Worm (Caenorhabditis elegans) whole organism, midembryonic: ENCODE results near the gene far-2.

Experiments
- T22C8.4 ChIP-seq: fragments of 200-800 bp; sonication (Bioruptor generic); IDR thresholded peaks from 2 replicates; pipeline ENCODE4 v1.3.6; 2022; ENCODE audit warnings: missing genetic modification characterization, missing compliant biosample characterization
- cog-1 ChIP-seq: sonication (generic microtip); optimal IDR thresholded peaks from 2 replicates; lab custom pipeline; 2016; ENCODE audit warnings: missing genetic modification characterization, missing compliant biosample characterization
- flt-1 ChIP-seq: fragments of 200-800 bp; sonication (Bioruptor generic); IDR thresholded peaks from 2 replicates; pipeline ENCODE4 v1.3.6; 2022; ENCODE audit warnings: missing genetic modification characterization, missing compliant biosample characterization
- klf-2 ChIP-seq: fragments of 200-800 bp; sonication (Bioruptor generic); conservative IDR thresholded peaks from 2 replicates; pipeline ENCODE4 v1.3.6; 2022; ENCODE audit warnings: missing genetic modification reagents, missing genetic modification characterization, missing compliant biosample characterization
- med-1 ChIP-seq: sonication (generic microtip); optimal IDR thresholded peaks from 2 replicates; lab custom pipeline; 2017; ENCODE audit warnings: missing genetic modification characterization, mild to moderate bottlenecking, missing compliant biosample characterization, antibody characterized with exemption, missing genetic modification reagents; ENCODE audit not compliant: insufficient read depth
- ref-1 ChIP-seq: fragments of 200-800 bp; sonication (Bioruptor generic); conservative IDR thresholded peaks from 2 replicates; pipeline ENCODE4 v1.3.6; 2022; ENCODE audit warnings: missing genetic modification reagents, missing genetic modification characterization, missing compliant biosample characterization
- tab-1 ChIP-seq: fragments of 200-800 bp; sonication (Bioruptor generic); IDR thresholded peaks from 2 replicates; pipeline ENCODE4 v1.3.6; 2022; ENCODE audit warnings: missing genetic modification characterization, missing compliant biosample characterization
- ztf-23 ChIP-seq: fragments of 200-800 bp; sonication (Bioruptor generic); IDR thresholded peaks from 2 replicates; pipeline ENCODE4 v1.3.6; 2022; ENCODE audit warnings: missing genetic modification reagents, missing genetic modification characterization, missing compliant biosample characterization
- ztf-29 ChIP-seq: fragments of 200-800 bp; sonication (Bioruptor generic); IDR thresholded peaks from 2 replicates; pipeline ENCODE4 v1.3.6; 2022; ENCODE audit warnings: missing genetic modification reagents, missing genetic modification characterization, missing compliant biosample characterization

The far-2 gene

ce11 chrIII:9081763-9082162 lies at the start of gene far-2:
TSS of gene far-2 (plus strand) at chrIII:9081828.
- TF ChIP-seq med-1 (GFP tag; lab: Kevin White, UChicago) (no peak), ref-1 (no peak), ztf-23 (GFP tag; lab: Robert Waterston, UW) (no peak), T22C8.4 (no peak), cog-1 (tag; lab: Kevin White, UChicago) (no peak), tab-1 (GFP tag; lab: Robert Waterston, UW) (no peak), klf-2 (GFP tag; lab: Robert Waterston, UW) (no peak), flt-1 (GFP tag; lab: Robert Waterston, UW) (no peak), ztf-29 (GFP tag; lab: Robert Waterston, UW) (no peak)

- TF ChIP-seq ztf-23 (GFP tag; lab: Robert Waterston, UW) = no peak
- no peak for TF ChIP-seq T22C8.4
- TF ChIP-seq ref-1 = no peak
- no peak for TF ChIP-seq ztf-29 (GFP tag; lab: Robert Waterston, UW)
- no peak for TF ChIP-seq klf-2 (GFP tag; lab: Robert Waterston, UW)
- TF ChIP-seq cog-1 (tag; lab: Kevin White, UChicago) = no peak
- no peak for TF ChIP-seq med-1 (GFP tag; lab: Kevin White, UChicago)
- no peak for TF ChIP-seq tab-1 (GFP tag; lab: Robert Waterston, UW)
- no peak for TF ChIP-seq flt-1 (GFP tag; lab: Robert Waterston, UW)
These were observed 47.5 kb upstream of the far-2 start for ce11 chrIII:9034133-9034532.

ce11 chrIII:9035037-9035436 lies 46.6 kb upstream of the far-2 start:
- TF ChIP-seq ref-1 (no peak), tab-1 (GFP tag; lab: Robert Waterston, UW) (no peak), cog-1 (tag; lab: Kevin White, UChicago) (no peak), ztf-23 (GFP tag; lab: Robert Waterston, UW) (no peak), med-1 (GFP tag; lab: Kevin White, UChicago) (no peak), klf-2 (GFP tag; lab: Robert Waterston, UW) (no peak), ztf-29 (GFP tag; lab: Robert Waterston, UW) (no peak), T22C8.4 (no peak), flt-1 (GFP tag; lab: Robert Waterston, UW) (no peak)

DNA sequence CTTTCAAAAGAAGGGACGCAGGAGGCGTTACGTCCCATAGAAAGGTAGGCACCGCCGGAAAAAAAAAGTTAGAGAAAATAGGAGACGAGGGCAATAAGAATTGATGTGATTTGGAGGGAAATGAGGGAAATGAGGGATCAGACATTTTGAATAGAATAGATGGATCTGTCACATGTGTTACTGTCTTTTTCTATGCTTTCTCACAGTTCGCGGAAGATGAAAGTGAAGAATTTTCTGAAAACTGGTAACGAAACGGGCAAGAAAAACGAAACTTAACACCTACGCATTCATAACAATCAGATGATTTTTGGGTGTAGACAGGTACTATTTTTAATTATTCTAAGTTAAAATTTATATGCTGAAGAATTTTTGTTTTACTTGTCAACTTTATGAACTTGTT lies 44.0 kb upstream of the far-2 start, which contains the start of gene R107.9:
TSS of gene R107.9 (plus strand) at position 301 of the 400 bp plus-strand sequence.
- TF ChIP-seq ref-1 (no peak), med-1 (GFP tag; lab: Kevin White, UChicago) (no peak)

DNA sequence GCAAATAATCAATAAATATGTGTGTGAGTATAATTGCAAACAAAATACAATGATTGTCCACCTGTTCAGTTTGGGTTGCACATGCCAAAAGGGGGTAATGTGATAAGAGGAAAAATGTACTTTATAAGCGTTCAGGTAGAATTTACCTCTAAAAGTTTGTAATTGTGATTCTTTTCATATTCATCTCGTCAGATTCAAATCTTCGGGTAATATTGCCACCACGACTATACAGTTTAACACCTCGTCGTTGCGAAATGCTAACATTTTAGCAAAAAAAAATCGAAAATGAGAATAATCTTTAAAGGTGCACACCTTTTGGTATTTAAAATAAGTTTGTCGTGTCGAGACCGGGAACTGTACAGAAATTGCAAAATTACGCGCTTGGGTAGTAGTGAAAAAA lies 38.4 kb upstream of the far-2 start, which contains the start of gene nac-2:
TSS of gene nac-2 (minus strand) at position 101 of the 400 bp plus-strand sequence.
- TF ChIP-seq tab-1 (GFP tag; lab: Robert Waterston, UW) (no peak), flt-1 (GFP tag; lab: Robert Waterston, UW) (no peak), ref-1 (no peak), med-1 (GFP tag; lab: Kevin White, UChicago) (no peak), ztf-23 (GFP tag; lab: Robert Waterston, UW) (no peak), ztf-29 (GFP tag; lab: Robert Waterston, UW) (no peak), cog-1 (tag; lab: Kevin White, UChicago) (no peak), T22C8.4 (no peak)

DNA sequence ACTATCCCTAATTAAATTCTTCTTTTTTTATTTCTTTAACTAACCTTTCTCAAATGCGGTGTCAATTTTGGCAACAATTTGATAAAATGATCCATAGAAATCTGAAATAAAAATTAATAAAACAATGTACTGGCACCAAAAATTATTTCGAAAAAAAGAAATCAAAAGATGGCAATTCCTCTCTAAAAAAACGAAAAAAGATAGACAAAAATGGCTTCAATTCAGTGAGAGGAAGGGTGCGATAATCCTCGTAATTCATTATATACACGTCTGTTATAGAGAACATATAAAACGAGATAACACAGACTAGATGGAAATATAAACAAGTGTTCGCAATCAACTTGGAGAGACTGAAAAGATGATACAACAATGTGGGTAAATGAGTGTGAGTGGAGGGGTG lies 35.8 kb upstream of the far-2 start, which contains the start of gene R107.2:
TSS of gene R107.2 (minus strand) at position 101 of the 400 bp plus-strand sequence.
- TF ChIP-seq T22C8.4 (no peak), ztf-29 (GFP tag; lab: Robert Waterston, UW) (no peak), klf-2 (GFP tag; lab: Robert Waterston, UW) (no peak), cog-1 (tag; lab: Kevin White, UChicago) (no peak), flt-1 (GFP tag; lab: Robert Waterston, UW) (no peak), med-1 (GFP tag; lab: Kevin White, UChicago) (no peak), ref-1 (no peak), ztf-23 (GFP tag; lab: Robert Waterston, UW) (no peak), tab-1 (GFP tag; lab: Robert Waterston, UW) (no peak)

DNA sequence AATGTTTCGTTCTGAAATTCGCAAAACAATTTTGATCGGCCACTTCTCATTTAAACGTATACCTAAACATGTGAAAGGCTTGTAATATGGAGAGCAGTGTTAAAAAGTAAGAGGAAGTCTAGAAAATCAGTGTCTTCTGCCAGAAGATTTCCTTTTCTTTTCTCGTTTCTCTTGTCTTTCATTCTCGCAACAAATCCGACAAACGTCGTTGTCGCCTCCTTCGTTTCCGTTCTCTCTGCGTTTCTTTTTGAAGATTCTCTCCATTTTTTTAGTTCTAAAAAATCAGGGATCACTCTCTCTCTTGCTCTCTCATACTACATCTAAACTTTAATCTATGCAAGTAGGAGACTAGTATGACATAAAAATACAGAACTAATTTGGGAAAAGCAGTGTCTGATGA lies 34.4 kb upstream of the far-2 start:
- TF ChIP-seq tab-1 (GFP tag; lab: Robert Waterston, UW) (no peak), cog-1 (tag; lab: Kevin White, UChicago) (no peak), ztf-23 (GFP tag; lab: Robert Waterston, UW) (no peak), ztf-29 (GFP tag; lab: Robert Waterston, UW) (no peak), T22C8.4 (no peak), klf-2 (GFP tag; lab: Robert Waterston, UW) (no peak), ref-1 (no peak), med-1 (GFP tag; lab: Kevin White, UChicago) (no peak), flt-1 (GFP tag; lab: Robert Waterston, UW) (no peak)

DNA sequence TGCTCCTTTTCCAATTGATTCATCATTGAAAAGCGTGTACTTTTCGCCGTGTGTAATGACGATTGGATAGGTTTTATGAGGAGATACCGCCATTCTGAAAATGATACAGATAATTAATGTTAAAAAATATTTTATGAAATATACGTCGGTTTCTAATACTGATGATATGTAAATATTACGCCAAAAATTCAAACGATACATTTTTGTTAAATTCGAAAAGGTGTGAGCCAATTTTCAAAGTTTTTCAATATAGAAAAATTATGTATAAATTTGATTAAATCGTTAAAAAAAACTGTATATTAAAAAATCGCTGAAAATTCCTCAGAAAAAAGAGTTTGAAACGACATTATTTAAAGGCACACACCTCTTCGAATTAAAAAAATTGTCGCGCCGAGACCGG lies 31.0 kb upstream of the far-2 start, which contains the start of gene ikke-1:
TSS of gene ikke-1 (minus strand) at position 101 of the 400 bp plus-strand sequence.
- no peak for TF ChIP-seq klf-2 (GFP tag; lab: Robert Waterston, UW)
- no peak for TF ChIP-seq tab-1 (GFP tag; lab: Robert Waterston, UW)
- no peak for TF ChIP-seq cog-1 (tag; lab: Kevin White, UChicago)
- TF ChIP-seq ztf-29 (GFP tag; lab: Robert Waterston, UW) = no peak
- no peak for TF ChIP-seq med-1 (GFP tag; lab: Kevin White, UChicago)
- no peak for TF ChIP-seq T22C8.4
- TF ChIP-seq ref-1 = no peak
- no peak for TF ChIP-seq flt-1 (GFP tag; lab: Robert Waterston, UW)
- TF ChIP-seq ztf-23 (GFP tag; lab: Robert Waterston, UW) = no peak

DNA sequence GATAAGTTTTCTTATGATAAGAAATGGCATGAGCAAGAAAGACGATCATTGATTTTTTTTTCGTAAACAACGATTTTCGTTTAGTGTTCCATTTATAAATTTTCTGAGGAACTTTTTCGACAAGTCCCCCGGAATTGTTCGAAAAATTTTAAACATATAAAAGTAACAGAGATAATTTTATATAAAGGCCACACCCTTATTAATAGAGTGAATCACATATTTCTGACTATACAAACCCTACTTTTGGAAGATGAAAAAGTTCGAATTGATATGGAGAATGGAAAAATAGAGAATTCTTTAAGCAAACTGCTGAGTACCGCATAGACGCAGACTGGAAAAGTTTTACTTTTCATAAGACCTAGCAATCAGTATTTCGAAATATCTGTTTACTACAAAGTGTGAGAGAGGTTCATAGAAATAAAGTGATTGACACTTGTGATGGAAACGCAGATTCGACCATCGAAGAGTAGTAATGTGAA lies 30.5 kb upstream of the far-2 start:
- TF ChIP-seq klf-2 (GFP tag; lab: Robert Waterston, UW) (no peak), ztf-23 (GFP tag; lab: Robert Waterston, UW) (no peak), ztf-29 (GFP tag; lab: Robert Waterston, UW) (no peak), flt-1 (GFP tag; lab: Robert Waterston, UW) (no peak), ref-1 (no peak), med-1 (GFP tag; lab: Kevin White, UChicago) (no peak), tab-1 (GFP tag; lab: Robert Waterston, UW) (no peak), cog-1 (tag; lab: Kevin White, UChicago) (no peak), T22C8.4 (no peak)
